Fruit fly (Drosophila melanogaster) whole organism: Measurements from ENCODE around the gene CG9733.

Experiments
- CG8478 ChIP-seq: fragments of >200 bp; optimal IDR thresholded peaks from 2 replicates; lab custom pipeline; 2018; ENCODE audit warnings: inconsistent platforms
- Dll ChIP-seq: fragments of >200 bp; optimal IDR thresholded peaks from 2 replicates; lab custom pipeline; 2017
- EcR ChIP-seq, 2 experiments: fragments of >200 bp; optimal IDR thresholded peaks; 2 replicates each; lab custom pipeline; 2017; ENCODE audit warnings: missing biosample characterization in 2 of 2, missing genetic modification characterization in 2 of 2, missing genetic modification reagents in 2 of 2
- pan ChIP-seq: fragments of >200 bp; optimal IDR thresholded peaks from 2 replicates; lab custom pipeline; 2017
- psq ChIP-seq: fragments of >200 bp; optimal IDR thresholded peaks from 2 replicates; lab custom pipeline; 2017
- usp ChIP-seq: fragments of >200 bp; optimal IDR thresholded peaks from 2 replicates; lab custom pipeline; 2017; ENCODE audit warnings: missing biosample characterization, missing genetic modification characterization, mixed read lengths

The CG9733 gene

DNA sequence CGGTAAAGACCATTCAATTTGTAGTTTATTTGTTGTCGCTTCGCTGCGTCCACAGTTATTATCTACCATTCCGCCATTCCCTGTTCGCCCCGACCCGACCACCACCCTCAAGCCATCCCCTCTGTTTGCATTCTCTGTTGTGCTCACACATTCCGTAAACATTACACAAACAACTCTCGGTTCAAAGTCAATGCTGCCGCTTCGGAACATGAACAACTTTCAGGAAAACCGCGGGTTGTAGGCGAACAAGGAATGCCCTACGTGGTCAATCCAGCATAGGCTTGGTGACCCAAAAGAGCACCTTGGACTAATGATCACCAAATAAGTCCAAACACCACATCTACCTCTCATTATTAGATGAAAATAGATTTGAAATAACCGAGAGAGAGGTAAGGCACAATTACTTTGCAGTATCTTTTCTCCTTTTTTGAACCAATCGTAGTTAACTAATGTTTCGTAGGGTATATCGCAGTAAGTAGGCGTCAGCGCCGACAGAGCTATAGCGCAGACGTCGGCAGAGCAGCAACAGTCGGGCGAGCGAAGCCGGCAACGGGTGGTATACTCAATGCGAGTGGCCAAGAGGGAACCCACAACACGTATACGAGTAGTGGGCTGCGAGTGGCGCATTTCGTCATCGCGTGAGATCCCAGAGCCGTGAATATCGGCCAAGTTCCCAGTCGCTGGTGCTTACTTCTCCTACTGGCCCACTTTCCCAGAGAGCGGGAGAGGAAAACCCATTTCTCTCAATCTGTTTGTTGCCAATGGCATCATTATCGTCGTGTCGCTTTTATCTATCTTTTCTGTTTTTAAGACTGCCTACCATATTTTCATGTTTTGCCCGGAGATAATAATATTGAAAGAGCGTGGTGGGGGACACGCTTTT, 43.2 kb downstream of the CG9733 start:
- no peak for TF ChIP-seq pan (lab: Kevin White, UChicago)
- no peak for TF ChIP-seq CG8478 (lab: Kevin White, UChicago)
- no peak for TF ChIP-seq Dll
- no peak for TF ChIP-seq usp (GFP tag; lab: Kevin White, UChicago)
- TF ChIP-seq EcR (GFP tag; optimal IDR thresholded peaks at IDR 0.05; lab: Kevin White, UChicago): no peak
- no peak for TF ChIP-seq psq (lab: Kevin White, UChicago)

DNA sequence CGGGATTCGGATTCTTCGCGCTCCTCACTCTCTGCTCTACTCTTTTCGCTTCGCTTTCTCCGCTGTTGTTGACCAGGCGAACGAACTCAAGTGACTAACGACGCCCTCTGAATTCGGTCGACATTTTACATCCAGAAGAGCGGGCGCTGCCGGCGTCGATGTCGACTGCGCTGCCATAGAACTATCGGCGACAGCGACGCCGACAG, 43.7 kb downstream of the CG9733 start, which contains the start of gene CG9743:
CG9743 (minus strand) TSS at position 101 of the 206 bp plus-strand sequence.
- no peak for TF ChIP-seq Dll
- TF ChIP-seq CG8478 (lab: Kevin White, UChicago): no peak
- TF ChIP-seq EcR (GFP tag; optimal IDR thresholded peaks at IDR 0.05; lab: Kevin White, UChicago): no peak
- TF ChIP-seq pan (lab: Kevin White, UChicago): no peak
- no peak for TF ChIP-seq psq (lab: Kevin White, UChicago)
- no peak for TF ChIP-seq usp (GFP tag; lab: Kevin White, UChicago)

DNA sequence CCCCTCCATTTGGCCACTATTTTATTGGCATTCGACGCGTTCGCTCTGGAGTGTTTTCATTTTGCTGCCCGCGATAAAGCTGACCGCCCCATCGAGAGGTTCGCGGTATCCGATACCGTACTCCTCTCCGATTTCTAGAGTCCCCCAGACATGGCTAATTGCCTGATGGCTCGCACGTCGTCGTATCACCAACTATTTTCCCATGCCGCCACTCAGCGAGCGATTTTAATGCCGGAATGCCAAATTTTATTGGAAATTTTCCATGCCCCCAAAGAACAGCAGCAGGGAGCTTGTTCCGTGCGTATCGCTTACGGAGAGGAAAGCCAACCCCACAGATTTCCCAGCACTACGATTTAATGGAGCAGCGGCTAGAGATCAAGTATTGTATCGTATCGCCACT, 45.4 kb downstream of the CG9733 start:
- TF ChIP-seq usp (GFP tag; lab: Kevin White, UChicago): no peak
- TF ChIP-seq psq (lab: Kevin White, UChicago): no peak
- TF ChIP-seq CG8478 (lab: Kevin White, UChicago): no peak
- no peak for TF ChIP-seq EcR (GFP tag; optimal IDR thresholded peaks at IDR 0.05; lab: Kevin White, UChicago)
- TF ChIP-seq pan (lab: Kevin White, UChicago): no peak
- no peak for TF ChIP-seq Dll

DNA sequence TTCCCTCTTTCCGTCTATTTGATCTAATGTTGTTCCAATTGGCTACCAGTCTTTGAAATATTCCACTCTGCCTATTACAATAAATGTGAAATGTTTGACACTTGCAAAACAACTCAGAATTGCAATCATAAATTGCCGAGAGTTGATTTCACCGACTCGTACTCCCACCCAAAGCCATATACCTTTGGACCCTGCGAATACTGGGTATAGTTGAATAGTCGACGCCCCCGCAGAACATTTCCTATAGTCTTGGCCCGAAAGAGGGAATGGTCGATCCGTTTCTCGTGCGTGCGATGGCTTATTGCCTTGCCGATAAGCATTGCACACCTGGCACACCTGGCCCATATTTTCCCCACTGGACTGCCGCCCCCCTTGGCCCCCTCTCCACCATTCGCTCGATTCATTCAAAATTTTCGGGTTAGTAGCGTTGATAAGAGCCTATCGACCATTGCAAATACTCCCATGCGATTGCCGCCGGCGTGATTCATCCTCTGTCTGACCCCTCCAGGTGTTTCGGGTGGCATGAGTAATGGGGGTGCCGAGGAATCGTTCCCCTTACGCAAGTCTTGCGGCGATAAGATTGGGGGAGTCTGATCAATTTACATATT, 46.3 kb downstream of the CG9733 start:
- no peak for TF ChIP-seq Dll
- no peak for TF ChIP-seq usp (GFP tag; lab: Kevin White, UChicago)
- no peak for TF ChIP-seq pan (lab: Kevin White, UChicago)

DNA sequence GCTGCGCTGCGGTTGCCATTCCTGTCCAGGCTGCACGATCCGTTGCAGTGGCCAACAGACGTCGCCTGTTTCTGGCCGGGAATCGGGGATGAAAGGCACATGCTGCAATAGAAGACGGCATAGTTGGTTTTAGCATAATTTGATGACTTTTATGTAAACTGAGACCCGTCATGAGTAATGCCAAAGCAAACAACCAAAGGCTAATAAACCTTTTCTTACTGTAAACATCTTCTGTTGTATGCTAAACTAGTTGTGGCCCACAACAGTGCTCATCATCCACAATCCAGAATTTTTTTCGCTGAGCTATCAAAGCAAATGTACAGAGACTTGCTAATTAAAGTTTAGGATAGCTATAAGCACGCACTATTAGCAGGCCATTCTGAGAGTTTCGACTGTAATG, 47.7 kb downstream of the CG9733 start:
- TF ChIP-seq EcR (GFP tag; optimal IDR thresholded peaks at IDR 0.05; lab: Kevin White, UChicago) (no peak), pan (lab: Kevin White, UChicago) (no peak), usp (GFP tag; lab: Kevin White, UChicago) (no peak), CG8478 (lab: Kevin White, UChicago) (no peak), psq (lab: Kevin White, UChicago) (no peak), Dll (no peak)

DNA sequence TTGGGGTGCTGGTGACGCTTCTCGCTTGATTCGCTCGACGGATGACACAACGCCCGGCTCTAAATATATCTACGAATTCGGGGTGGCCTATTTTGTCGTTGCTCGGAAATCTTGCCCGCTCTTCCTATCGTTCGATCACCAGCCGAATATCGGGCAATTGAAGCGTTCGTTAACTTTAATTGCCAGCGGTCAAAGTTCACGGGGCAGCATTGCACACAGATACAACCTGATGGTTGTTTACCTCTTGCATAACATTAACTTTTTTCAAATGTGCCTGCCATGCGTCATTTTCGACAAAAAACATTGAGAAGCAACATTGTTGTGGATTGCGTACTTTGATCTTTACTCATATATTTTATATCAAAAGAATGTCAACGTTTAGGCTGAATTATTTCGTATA, 48.7 kb downstream of the CG9733 start:
- no peak for TF ChIP-seq EcR (GFP tag; optimal IDR thresholded peaks at IDR 0.05; lab: Kevin White, UChicago)
- no peak for TF ChIP-seq Dll
- TF ChIP-seq psq (lab: Kevin White, UChicago): no peak
- TF ChIP-seq pan (lab: Kevin White, UChicago): no peak
- TF ChIP-seq usp (GFP tag; lab: Kevin White, UChicago): no peak
- no peak for TF ChIP-seq CG8478 (lab: Kevin White, UChicago)

DNA sequence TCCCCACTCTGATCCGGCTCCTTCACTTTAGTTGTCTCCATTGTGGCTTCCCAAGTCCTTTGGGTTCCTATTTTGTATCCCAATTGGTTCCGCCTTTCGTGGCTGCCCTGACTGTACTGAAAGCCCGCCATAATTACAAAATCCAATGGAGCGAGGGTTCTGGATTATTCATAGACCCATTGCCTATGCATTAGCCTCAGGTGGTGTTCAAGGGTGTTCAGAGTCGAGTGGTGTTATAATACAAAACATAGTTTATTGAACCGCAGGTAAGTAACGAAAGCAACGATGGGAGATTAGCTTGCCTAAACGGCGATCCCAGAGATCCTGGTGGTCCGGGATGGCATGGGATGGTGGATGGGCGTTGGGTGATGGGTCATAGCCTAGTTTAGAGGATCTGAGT, 50.4 kb downstream of the CG9733 start, which contains the start of gene CG15531:
CG15531 (minus strand) TSS at position 101 of the 400 bp plus-strand sequence.
- no peak for TF ChIP-seq psq (lab: Kevin White, UChicago)
- no peak for TF ChIP-seq usp (GFP tag; lab: Kevin White, UChicago)
- TF ChIP-seq pan (lab: Kevin White, UChicago): no peak
- no peak for TF ChIP-seq EcR (GFP tag; optimal IDR thresholded peaks at IDR 0.05; lab: Kevin White, UChicago)
- no peak for TF ChIP-seq Dll
- TF ChIP-seq CG8478 (lab: Kevin White, UChicago): no peak

DNA sequence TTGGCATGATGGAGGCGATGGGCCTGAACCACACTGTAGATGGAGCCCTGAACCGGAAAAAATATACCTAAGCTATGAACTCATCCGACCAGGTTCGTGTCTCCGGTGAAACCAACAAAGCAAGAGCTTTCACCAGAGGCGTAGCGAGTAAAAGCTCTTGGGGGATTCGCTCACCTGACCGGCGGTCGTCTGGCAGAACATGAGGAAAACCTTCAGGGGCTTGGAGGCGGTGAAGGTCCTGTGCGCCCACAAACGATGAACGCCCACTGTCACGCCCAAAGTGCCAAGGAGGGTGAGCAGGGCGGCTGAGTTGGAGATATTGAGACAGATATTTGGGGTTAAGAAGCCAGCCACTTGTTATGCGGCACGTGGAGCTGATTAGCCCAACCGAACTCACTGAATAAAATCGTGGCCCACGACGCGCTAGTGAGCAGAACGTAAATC, 50.9 kb downstream of the CG9733 start:
- TF ChIP-seq psq (lab: Kevin White, UChicago) (no peak), Dll (no peak), usp (GFP tag; lab: Kevin White, UChicago) (no peak), EcR (GFP tag; optimal IDR thresholded peaks at IDR 0.05; lab: Kevin White, UChicago) (no peak), pan (lab: Kevin White, UChicago) (no peak), CG8478 (lab: Kevin White, UChicago) (no peak)
